Fruit fly (Drosophila melanogaster) whole organism, embryonic: ENCODE measurements around the gene CG13984.

Source experiments
- Atf3 ChIP-seq: fragments of 200-800 bp; sonication (Bioruptor generic); optimal IDR thresholded peaks from 3 replicates; lab custom pipeline; 2016; ENCODE audit warnings: missing biosample characterization, missing genetic modification characterization
- CG10979 ChIP-seq: fragments of 200-800 bp; sonication (Bioruptor generic); optimal IDR thresholded peaks from 2 replicates; lab custom pipeline; 2018; ENCODE audit warnings: missing biosample characterization, mild to moderate bottlenecking, missing genetic modification characterization, moderate library complexity
- CG12219 ChIP-seq: fragments of 200-800 bp; sonication (Bioruptor generic); optimal IDR thresholded peaks from 3 replicates; lab custom pipeline; 2018; ENCODE audit warnings: missing biosample characterization, mild to moderate bottlenecking, missing genetic modification characterization
- CG12236 ChIP-seq: fragments of 200-800 bp; sonication (Bioruptor generic); optimal IDR thresholded peaks from 2 replicates; lab custom pipeline; 2016; ENCODE audit warnings: missing biosample characterization, missing genetic modification characterization
- CG14667 ChIP-seq: fragments of 200-800 bp; sonication (Bioruptor generic); IDR thresholded peaks from 2 replicates; pipeline ENCODE4 v1.3.6; 2022; ENCODE audit warnings: missing biosample characterization, missing genetic modification characterization
- CG14710 ChIP-seq: fragments of 200-800 bp; sonication (Bioruptor generic); optimal IDR thresholded peaks from 3 replicates; lab custom pipeline; 2019; ENCODE audit warnings: missing biosample characterization, mild to moderate bottlenecking, missing genetic modification characterization, moderate library complexity
- CG15696 ChIP-seq: fragments of 200-800 bp; sonication (Bioruptor generic); optimal IDR thresholded peaks from 2 replicates; lab custom pipeline; 2019; ENCODE audit warnings: missing biosample characterization, mild to moderate bottlenecking, missing genetic modification characterization, moderate library complexity
- CG31365 ChIP-seq: fragments of 200-800 bp; sonication (Bioruptor generic); optimal IDR thresholded peaks from 2 replicates; lab custom pipeline; 2018; ENCODE audit warnings: missing biosample characterization, mild to moderate bottlenecking, missing genetic modification characterization
- CG31388 ChIP-seq: fragments of 200-800 bp; sonication (Bioruptor generic); optimal IDR thresholded peaks from 2 replicates; lab custom pipeline; 2016; ENCODE audit warnings: missing biosample characterization, missing genetic modification characterization
- CG32767 ChIP-seq: fragments of 200-800 bp; sonication (Bioruptor generic); IDR thresholded peaks from 2 replicates; pipeline ENCODE4 v1.3.6; 2022; ENCODE audit warnings: missing biosample characterization, missing genetic modification characterization
- CG42726 ChIP-seq: fragments of 200-800 bp; sonication (Bioruptor generic); IDR thresholded peaks from 2 replicates; pipeline ENCODE4 v1.3.6; 2022; ENCODE audit warnings: missing biosample characterization, missing genetic modification characterization; ENCODE audit not compliant: partially characterized antibody
- CG6654 ChIP-seq: fragments of 200-800 bp; sonication (Bioruptor generic); optimal IDR thresholded peaks from 2 replicates; lab custom pipeline; 2017; ENCODE audit warnings: missing biosample characterization, mild to moderate bottlenecking, missing genetic modification characterization
- CG6791 ChIP-seq: fragments of 200-800 bp; sonication (Bioruptor generic); IDR thresholded peaks from 3 replicates; pipeline ENCODE4 v1.3.6; 2022; ENCODE audit warnings: missing biosample characterization, missing genetic modification characterization; ENCODE audit not compliant: partially characterized antibody
- CG7357 ChIP-seq: fragments of 200-800 bp; sonication (Bioruptor generic); IDR thresholded peaks from 3 replicates; pipeline ENCODE4 v1.3.6; 2022; ENCODE audit warnings: missing biosample characterization, missing genetic modification characterization
- CG7786 ChIP-seq: fragments of 200-800 bp; sonication (Bioruptor generic); optimal IDR thresholded peaks from 2 replicates; lab custom pipeline; 2016; ENCODE audit warnings: missing biosample characterization, missing genetic modification characterization
- CG8290 ChIP-seq, 3 experiments: fragments of 200-800 bp; sonication (Bioruptor generic); optimal IDR thresholded peaks; 2 replicates each; lab custom pipeline; 2016 to 2019; ENCODE audit warnings: missing biosample characterization in 3 of 3, missing genetic modification characterization in 3 of 3, mild to moderate bottlenecking in 2 of 3, moderate library complexity in 1 of 3
- Dp ChIP-seq: fragments of 200-800 bp; sonication (Bioruptor generic); optimal IDR thresholded peaks from 2 replicates; lab custom pipeline; 2018; ENCODE audit warnings: missing biosample characterization, mild to moderate bottlenecking, missing genetic modification characterization, moderate library complexity
- E2f2 ChIP-seq: fragments of 200-800 bp; sonication (Bioruptor generic); IDR thresholded peaks from 2 replicates; pipeline ENCODE4 v1.3.6; 2022; ENCODE audit warnings: missing biosample characterization, missing genetic modification characterization
- Elba2 ChIP-seq: fragments of 200-800 bp; sonication (Bioruptor generic); optimal IDR thresholded peaks from 3 replicates; lab custom pipeline; 2016; ENCODE audit warnings: missing biosample characterization, missing genetic modification characterization
- Hr39 ChIP-seq: fragments of >200 bp; optimal IDR thresholded peaks from 2 replicates; lab custom pipeline; 2017
- Kr ChIP-seq: fragments of 200-800 bp; sonication (Bioruptor generic); optimal IDR thresholded peaks from 2 replicates; lab custom pipeline; 2017; ENCODE audit warnings: missing biosample characterization, mild to moderate bottlenecking, missing genetic modification characterization
- Oaz ChIP-seq: fragments of 200-800 bp; sonication (Bioruptor generic); IDR thresholded peaks from 2 replicates; pipeline ENCODE4 v1.3.6; 2022; ENCODE audit warnings: missing biosample characterization, missing genetic modification characterization
- Oli ChIP-seq: fragments of 200-800 bp; sonication (Bioruptor generic); optimal IDR thresholded peaks from 2 replicates; lab custom pipeline; 2018; ENCODE audit warnings: missing biosample characterization, mild to moderate bottlenecking, missing genetic modification characterization, moderate library complexity
- Sox100B ChIP-seq: fragments of 200-800 bp; sonication (Bioruptor generic); optimal IDR thresholded peaks from 3 replicates; lab custom pipeline; 2018; ENCODE audit warnings: missing biosample characterization, mild to moderate bottlenecking, missing genetic modification characterization
- YL-1 ChIP-seq: fragments of 200-800 bp; sonication (Bioruptor generic); optimal IDR thresholded peaks from 3 replicates; lab custom pipeline; 2017; ENCODE audit warnings: missing biosample characterization, mild to moderate bottlenecking, missing genetic modification characterization
- aop ChIP-seq: fragments of 200-800 bp; sonication (Bioruptor generic); IDR thresholded peaks from 2 replicates; pipeline ENCODE4 v1.3.6; 2022; ENCODE audit warnings: missing biosample characterization, missing genetic modification characterization
- ara ChIP-seq: fragments of 200-800 bp; sonication (Bioruptor generic); IDR thresholded peaks from 2 replicates; pipeline ENCODE4 v1.3.6; 2022; ENCODE audit warnings: missing biosample characterization, missing genetic modification characterization
- crp ChIP-seq, 2 experiments: fragments of 200-800 bp; sonication (Bioruptor generic); optimal IDR thresholded peaks; 2 replicates in 1 of 2; 3 replicates in 1 of 2; lab custom pipeline; 2017; ENCODE audit warnings: missing biosample characterization in 2 of 2, missing genetic modification characterization in 2 of 2, mild to moderate bottlenecking in 1 of 2, moderate library complexity in 1 of 2
- dmrt11E ChIP-seq: fragments of 200-800 bp; sonication (Bioruptor generic); optimal IDR thresholded peaks from 3 replicates; lab custom pipeline; 2018; ENCODE audit warnings: missing biosample characterization, mild to moderate bottlenecking, missing genetic modification characterization, moderate library complexity
- dysf ChIP-seq: fragments of 200-800 bp; sonication (Bioruptor generic); IDR thresholded peaks from 3 replicates; pipeline ENCODE4 v1.3.6; 2022; ENCODE audit warnings: missing biosample characterization, missing genetic modification characterization
- ewg ChIP-seq: fragments of 200-800 bp; sonication (Bioruptor generic); optimal IDR thresholded peaks from 3 replicates; lab custom pipeline; 2017; ENCODE audit warnings: mild to moderate bottlenecking, missing biosample characterization, missing genetic modification reagents, missing genetic modification characterization
- gcm2 ChIP-seq: fragments of 200-800 bp; sonication (Bioruptor generic); optimal IDR thresholded peaks from 2 replicates; lab custom pipeline; 2016; ENCODE audit warnings: missing biosample characterization, missing genetic modification characterization
- grau ChIP-seq: fragments of 200-800 bp; optimal IDR thresholded peaks from 3 replicates; lab custom pipeline; 2019; ENCODE audit warnings: missing biosample characterization, mild to moderate bottlenecking, missing genetic modification characterization, moderate library complexity
- ham ChIP-seq: fragments of 200-800 bp; sonication (Bioruptor generic); IDR thresholded peaks from 2 replicates; pipeline ENCODE4 v1.3.6; 2022; ENCODE audit warnings: missing biosample characterization, missing genetic modification characterization
- her ChIP-seq: fragments of 200-800 bp; sonication (Bioruptor generic); optimal IDR thresholded peaks from 2 replicates; lab custom pipeline; 2016; ENCODE audit warnings: missing biosample characterization, missing genetic modification characterization
- ind ChIP-seq: fragments of 200-800 bp; sonication (Bioruptor generic); optimal IDR thresholded peaks from 3 replicates; lab custom pipeline; 2016; ENCODE audit warnings: missing biosample characterization, missing genetic modification characterization
- lilli ChIP-seq: fragments of 200-800 bp; sonication (Bioruptor generic); optimal IDR thresholded peaks from 3 replicates; lab custom pipeline; 2016; ENCODE audit warnings: missing biosample characterization, missing genetic modification characterization
- mam ChIP-seq: fragments of 200-800 bp; sonication (Bioruptor generic); optimal IDR thresholded peaks from 3 replicates; lab custom pipeline; 2016; ENCODE audit warnings: missing biosample characterization, missing genetic modification characterization
- nerfin-1 ChIP-seq: fragments of 200-800 bp; sonication (Bioruptor generic); optimal IDR thresholded peaks from 3 replicates; lab custom pipeline; 2019; ENCODE audit warnings: missing biosample characterization, mild to moderate bottlenecking, missing genetic modification characterization, moderate library complexity
- odd ChIP-seq: fragments of 200-800 bp; sonication (Bioruptor generic); optimal IDR thresholded peaks from 2 replicates; lab custom pipeline; 2017; ENCODE audit warnings: missing biosample characterization, mild to moderate bottlenecking, missing genetic modification characterization
- pb ChIP-seq: fragments of 200-800 bp; sonication (Bioruptor generic); optimal IDR thresholded peaks from 3 replicates; lab custom pipeline; 2016; ENCODE audit warnings: missing biosample characterization, missing genetic modification characterization
- peb ChIP-seq: fragments of 200-800 bp; sonication (Bioruptor generic); IDR thresholded peaks from 2 replicates; pipeline ENCODE4 v1.3.6; 2022; ENCODE audit warnings: missing biosample characterization, missing genetic modification characterization
- pho ChIP-seq: fragments of 200-800 bp; sonication (Bioruptor generic); optimal IDR thresholded peaks from 2 replicates; lab custom pipeline; 2016; ENCODE audit warnings: missing biosample characterization, missing genetic modification characterization
- pita ChIP-seq: fragments of 200-800 bp; sonication (Bioruptor generic); optimal IDR thresholded peaks from 2 replicates; lab custom pipeline; 2017; ENCODE audit warnings: missing biosample characterization, mild to moderate bottlenecking, missing genetic modification characterization
- pum ChIP-seq: fragments of 200-800 bp; sonication (Bioruptor generic); optimal IDR thresholded peaks from 2 replicates; lab custom pipeline; 2016; ENCODE audit warnings: missing biosample characterization, missing genetic modification characterization
- scrt ChIP-seq: fragments of 200-800 bp; sonication (Bioruptor generic); optimal IDR thresholded peaks from 2 replicates; lab custom pipeline; 2018; ENCODE audit warnings: missing biosample characterization, mild to moderate bottlenecking, missing genetic modification characterization, moderate library complexity
- shn ChIP-seq: fragments of 200-800 bp; sonication (Bioruptor generic); optimal IDR thresholded peaks from 3 replicates; lab custom pipeline; 2016; ENCODE audit warnings: missing biosample characterization, missing genetic modification characterization
- sima ChIP-seq: fragments of 200-800 bp; sonication (Bioruptor generic); optimal IDR thresholded peaks from 2 replicates; lab custom pipeline; 2016; ENCODE audit warnings: missing biosample characterization, missing genetic modification characterization
- usp ChIP-seq: fragments of >200 bp; optimal IDR thresholded peaks from 2 replicates; lab custom pipeline; 2017; ENCODE audit warnings: missing biosample characterization, missing genetic modification characterization

The CG13984 gene

DNA sequence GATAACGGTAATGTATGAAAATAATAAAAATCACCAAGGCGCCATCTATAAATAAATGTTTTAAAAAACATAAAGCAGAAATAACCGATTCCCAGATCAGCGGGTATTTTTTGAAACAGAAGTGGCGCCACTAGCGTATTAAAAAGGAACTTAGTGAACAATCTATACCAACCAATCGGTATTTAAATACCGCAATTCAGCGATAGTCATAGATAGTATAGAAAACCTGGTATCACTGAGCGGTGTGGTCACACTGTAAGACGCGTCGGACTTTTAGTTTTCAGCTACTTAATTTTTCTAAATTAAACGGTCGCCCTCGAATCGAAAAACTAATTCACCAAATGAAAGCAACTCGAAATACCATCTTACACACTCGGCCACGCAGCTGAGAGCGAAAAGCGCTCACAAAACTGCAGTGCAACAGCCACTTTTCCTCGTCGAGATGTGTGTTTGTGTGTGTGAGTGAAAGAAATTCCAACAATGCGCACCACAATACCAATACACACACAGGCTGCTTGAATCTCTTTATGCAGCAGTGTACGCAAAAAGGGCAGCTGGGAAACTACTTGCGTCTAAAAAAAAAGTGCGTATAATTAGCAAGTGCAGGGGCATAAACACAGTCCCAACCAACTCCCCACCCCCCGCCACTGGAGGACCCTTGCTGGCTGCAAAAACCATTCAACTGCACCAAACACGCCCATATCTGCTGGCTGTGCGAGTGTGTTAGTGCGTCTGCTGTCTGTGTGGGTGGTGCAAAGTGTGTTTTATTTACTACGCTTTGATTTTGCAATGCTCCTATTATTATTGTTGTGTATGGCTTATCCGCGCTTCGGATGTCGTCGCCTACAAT, 15.1 kb downstream of the CG13984 start, which contains the start of gene PDZ-GEF (continued):
- TF ChIP-seq dysf (GFP tag; lab: Robert Waterston, UW): peak; percentile 54; the same call in 2 of the 3 replicates
- TF ChIP-seq ham: no peak
- peak; percentile 51; the same call in 1 of the 2 replicates for TF ChIP-seq CG42726 (GFP tag; lab: Robert Waterston, UW)
- no peak for TF ChIP-seq Oaz (GFP tag; lab: Robert Waterston, UW)
- TF ChIP-seq CG32767 (GFP tag; lab: Robert Waterston, UW): peak; percentile 54; the same call in 1 of the 2 replicates
- TF ChIP-seq pita: peak; percentile 31
- no peak for TF ChIP-seq crp (GFP tag; optimal IDR thresholded peaks at IDR 0.05; lab: Kevin White, UChicago)
- peak; percentile 58 for TF ChIP-seq mam
- peak; percentile 99 for TF ChIP-seq nerfin-1 (tag; lab: Kevin White, UChicago)
- 0 out of 3 replicates have a peak, but pooled peaks have one; percentile 35 for TF ChIP-seq CG7357 (GFP tag; lab: Robert Waterston, UW)
- TF ChIP-seq her (GFP tag; lab: Kevin White, UChicago): no peak
- TF ChIP-seq pb: no peak
- peak; percentile 53 for TF ChIP-seq grau (tag; lab: Kevin White, UChicago)
- TF ChIP-seq peb (GFP tag; lab: Robert Waterston, UW): no peak; the same call in 1 of the 2 replicates
- TF ChIP-seq lilli: peak; percentile 65
- TF ChIP-seq CG31388 (GFP tag; lab: Kevin White, UChicago): peak; percentile 26
- no peak for TF ChIP-seq Sox100B
- peak; percentile 33 for TF ChIP-seq scrt (GFP tag; lab: Kevin White, UChicago)
- TF ChIP-seq CG10979 (tag; lab: Kevin White, UChicago): peak; percentile 79
- TF ChIP-seq ind (GFP tag; lab: Kevin White, UChicago): peak; percentile 31
- TF ChIP-seq CG12219 (GFP tag; lab: Kevin White, UChicago): no peak
- no peak for TF ChIP-seq aop (GFP tag; lab: Robert Waterston, UW)
- TF ChIP-seq sima (GFP tag; lab: Kevin White, UChicago): no peak
- no peak for TF ChIP-seq Oli
- TF ChIP-seq CG6791 (GFP tag; lab: Robert Waterston, UW): peak; percentile 62; the same call in 1 of the 3 replicates
- TF ChIP-seq CG14710 (tag; lab: Kevin White, UChicago): peak; percentile 99
- TF ChIP-seq pum (GFP tag; lab: Kevin White, UChicago): peak; percentile 37
- TF ChIP-seq Elba2 (GFP tag; lab: Kevin White, UChicago): peak; percentile 74
- TF ChIP-seq CG8290 (GFP tag; optimal IDR thresholded peaks at IDR 0.05; lab: Kevin White, UChicago): peak; percentile 82
- no peak for TF ChIP-seq CG8290 (tag; optimal IDR thresholded peaks at IDR 0.05; lab: Kevin White, UChicago)
- TF ChIP-seq CG7786 (GFP tag; lab: Kevin White, UChicago): no peak
- peak; percentile 41 for TF ChIP-seq CG31365 (tag; lab: Kevin White, UChicago)
- TF ChIP-seq shn: peak; percentile 53
- TF ChIP-seq gcm2: no peak
- no peak for TF ChIP-seq Hr39 (lab: Kevin White, UChicago)
- peak; percentile 53 for TF ChIP-seq ewg
- TF ChIP-seq E2f2 (GFP tag; lab: Robert Waterston, UW): peak; percentile 67
- TF ChIP-seq ara (GFP tag; lab: Robert Waterston, UW): no peak
- peak; percentile 50 for TF ChIP-seq dmrt11E (tag; lab: Kevin White, UChicago)
- no peak for TF ChIP-seq odd (GFP tag; lab: Kevin White, UChicago)
- TF ChIP-seq CG14667: no peak
- peak; percentile 71 for TF ChIP-seq YL-1
- peak; percentile 68 for TF ChIP-seq Dp (GFP tag; lab: Kevin White, UChicago)
- TF ChIP-seq Atf3 (GFP tag; lab: Kevin White, UChicago): no peak
- no peak for TF ChIP-seq usp (GFP tag; lab: Kevin White, UChicago)
- peak; percentile 68 for TF ChIP-seq CG15696 (tag; lab: Kevin White, UChicago)
- no peak for TF ChIP-seq Kr
- peak; percentile 19 for TF ChIP-seq CG12236 (GFP tag; lab: Kevin White, UChicago)
- TF ChIP-seq pho (GFP tag; lab: Kevin White, UChicago): no peak
- TF ChIP-seq CG6654 (GFP tag; lab: Kevin White, UChicago): no peak
